Worm (Caenorhabditis elegans) whole organism, young adult: Measurements from ENCODE around the gene Y54G2A.11.

ENCODE experiments used
- F49E8.2 ChIP-seq: sonication (generic microtip); optimal IDR thresholded peaks from 3 replicates; lab custom pipeline; 2017; ENCODE audit warnings: missing genetic modification characterization, mild to moderate bottlenecking, missing compliant biosample characterization, antibody characterized with exemption, moderate library complexity; ENCODE audit not compliant: insufficient read depth
- F57C9.4 ChIP-seq: sonication (generic microtip); optimal IDR thresholded peaks from 2 replicates; lab custom pipeline; 2017; ENCODE audit warnings: mild to moderate bottlenecking, missing genetic modification characterization, missing compliant biosample characterization
- aptf-3 ChIP-seq: fragments of 200-800 bp; sonication (Bioruptor generic); IDR thresholded peaks from 2 replicates; pipeline ENCODE4 v1.3.6; 2022; ENCODE audit warnings: missing genetic modification characterization, missing compliant biosample characterization
- nfya-2 ChIP-seq: fragments of 200-800 bp; sonication (Bioruptor generic); IDR thresholded peaks from 2 replicates; pipeline ENCODE4 v1.3.6; 2022; ENCODE audit warnings: missing genetic modification reagents, missing genetic modification characterization, missing compliant biosample characterization
- xnd-1 ChIP-seq: sonication (generic microtip); optimal IDR thresholded peaks from 2 replicates; lab custom pipeline; 2016; ENCODE audit warnings: missing genotype, missing genetic modification reagents, missing genetic modification characterization, missing compliant biosample characterization

DNA sequence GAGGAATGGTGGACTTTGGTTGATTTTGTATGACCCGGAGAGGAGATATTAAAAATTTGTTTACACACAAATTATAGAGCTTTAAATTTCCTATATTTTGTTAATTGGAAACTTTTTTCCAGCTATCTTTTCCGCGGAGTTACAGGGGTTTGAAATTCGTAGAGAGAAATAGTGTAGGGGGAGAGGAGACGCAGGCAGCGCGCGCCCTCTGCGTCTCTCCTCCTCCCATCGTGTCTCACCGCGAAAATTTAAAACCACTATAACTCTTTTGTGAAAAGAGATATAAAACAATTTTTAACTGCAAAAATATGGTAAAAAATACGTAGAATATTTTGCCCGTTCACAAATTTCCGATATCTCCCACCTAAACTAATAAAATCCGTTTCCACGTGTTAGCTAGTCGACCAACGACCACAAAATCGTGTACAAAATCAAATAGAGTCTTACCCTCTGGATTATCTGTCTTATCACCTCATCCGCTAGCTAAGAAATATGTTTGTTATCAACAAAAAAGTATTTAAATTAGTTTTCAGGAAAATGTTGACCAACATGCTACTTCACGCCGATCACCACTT, 29.0 kb downstream of the Y54G2A.11 start, which contains the start of gene nhr-277:
- TF ChIP-seq F57C9.4 (tag; lab: Kevin White, UChicago): no peak
- TF ChIP-seq aptf-3 (GFP tag; lab: Robert Waterston, UW): no peak
- no peak for TF ChIP-seq F49E8.2 (tag; lab: Kevin White, UChicago)
- TF ChIP-seq nfya-2 (GFP tag; lab: Robert Waterston, UW): no peak
- TF ChIP-seq xnd-1: no peak
